Worm (Caenorhabditis elegans) whole organism, young adult: ENCODE results near the gene Y69E1A.8.

Experiments used
- C17E4.6 ChIP-seq: fragments of 200-800 bp; sonication (Bioruptor generic); IDR thresholded peaks from 2 replicates; pipeline ENCODE4 v1.3.6; 2022; ENCODE audit warnings: missing genetic modification reagents, missing genetic modification characterization, missing compliant biosample characterization
- D2030.7 ChIP-seq: fragments of 200-800 bp; sonication (Bioruptor generic); IDR thresholded peaks from 2 replicates; pipeline ENCODE4 v1.3.6; 2022; ENCODE audit warnings: missing genetic modification reagents, missing genetic modification characterization, missing compliant biosample characterization
- F33H1.4 ChIP-seq: fragments of 200-800 bp; sonication (Bioruptor generic); IDR thresholded peaks from 2 replicates; pipeline ENCODE4 v1.3.6; 2022; ENCODE audit warnings: missing genetic modification reagents, missing genetic modification characterization, missing compliant biosample characterization
- F39B2.1 ChIP-seq: fragments of 200-800 bp; sonication (Bioruptor generic); IDR thresholded peaks from 2 replicates; pipeline ENCODE4 v1.3.6; 2022; ENCODE audit warnings: missing genetic modification reagents, missing genetic modification characterization, missing compliant biosample characterization
- F49E8.2 ChIP-seq: sonication (generic microtip); optimal IDR thresholded peaks from 3 replicates; lab custom pipeline; 2017; ENCODE audit warnings: missing genetic modification characterization, mild to moderate bottlenecking, missing compliant biosample characterization, antibody characterized with exemption, moderate library complexity; ENCODE audit not compliant: insufficient read depth
- F52B5.7 ChIP-seq: sonication (generic microtip); optimal IDR thresholded peaks from 2 replicates; lab custom pipeline; 2016; ENCODE audit warnings: mild to moderate bottlenecking, missing genetic modification characterization, missing compliant biosample characterization
- F57A8.1 ChIP-seq: fragments of 200-800 bp; sonication (Bioruptor generic); optimal IDR thresholded peaks from 2 replicates; lab custom pipeline; 2018; ENCODE audit warnings: mild to moderate bottlenecking, missing genetic modification characterization, moderate library complexity, missing compliant biosample characterization
- K11D2.4 ChIP-seq: fragments of 200-800 bp; sonication (Bioruptor generic); IDR thresholded peaks from 2 replicates; pipeline ENCODE4 v1.3.6; 2022; ENCODE audit warnings: missing genetic modification reagents, missing genetic modification characterization, missing compliant biosample characterization
- K12H6.12 ChIP-seq: fragments of 200-800 bp; sonication (Bioruptor generic); optimal IDR thresholded peaks from 2 replicates; lab custom pipeline; 2018; ENCODE audit warnings: mild to moderate bottlenecking, missing genetic modification characterization, missing compliant biosample characterization
- Y53F4B.3 ChIP-seq: fragments of 200-800 bp; sonication (Bioruptor generic); IDR thresholded peaks from 2 replicates; pipeline ENCODE4 v1.3.6; 2022; ENCODE audit warnings: missing genetic modification reagents, missing genetic modification characterization, missing compliant biosample characterization
- Y53G8AR.9 ChIP-seq: fragments of 200-800 bp; sonication (Bioruptor generic); conservative IDR thresholded peaks from 2 replicates; pipeline ENCODE4 v1.3.6; 2022; ENCODE audit warnings: missing genetic modification reagents, missing genetic modification characterization, missing compliant biosample characterization
- Y95B8A.8 ChIP-seq: fragments of 200-800 bp; sonication (Bioruptor generic); IDR thresholded peaks from 2 replicates; pipeline ENCODE4 v1.3.6; 2022; ENCODE audit warnings: missing genetic modification reagents, missing genetic modification characterization, missing compliant biosample characterization
- ZK185.1 ChIP-seq: sonication (generic microtip); optimal IDR thresholded peaks from 2 replicates; lab custom pipeline; 2016; ENCODE audit warnings: mild to moderate bottlenecking, missing genetic modification characterization, missing compliant biosample characterization; ENCODE audit not compliant: poor library complexity, severe bottlenecking
- akir-1 ChIP-seq: fragments of 200-800 bp; sonication (Bioruptor generic); optimal IDR thresholded peaks from 2 replicates; lab custom pipeline; 2018; ENCODE audit warnings: mild to moderate bottlenecking, missing genetic modification characterization, moderate library complexity, missing compliant biosample characterization
- ama-1 ChIP-seq, 3 experiments: fragments of 150-350 bp in 1 of 3; sonication (generic microtip) in 2 of 3; optimal IDR thresholded peaks; 2 replicates each; lab custom pipeline; 2014 to 2018; ENCODE audit warnings: missing biosample characterization in 2 of 3, missing genetic modification characterization in 2 of 3, missing genetic modification reagents in 2 of 3
- aptf-2 ChIP-seq: fragments of 200-800 bp; sonication (Bioruptor generic); conservative IDR thresholded peaks from 2 replicates; pipeline ENCODE4 v1.3.6; 2022; ENCODE audit warnings: missing genetic modification reagents, missing genetic modification characterization, missing compliant biosample characterization
- athp-1 ChIP-seq: sonication (generic microtip); optimal IDR thresholded peaks from 2 replicates; lab custom pipeline; 2017; ENCODE audit warnings: mild to moderate bottlenecking, missing genetic modification characterization, missing compliant biosample characterization
- cebp-2 ChIP-seq: fragments of 200-800 bp; sonication (Bioruptor generic); IDR thresholded peaks from 2 replicates; pipeline ENCODE4 v1.3.6; 2022; ENCODE audit warnings: missing genetic modification characterization, missing compliant biosample characterization
- dpff-1 ChIP-seq: sonication (generic microtip); optimal IDR thresholded peaks from 2 replicates; lab custom pipeline; 2017; ENCODE audit warnings: mild to moderate bottlenecking, missing genetic modification characterization, missing compliant biosample characterization
- dpl-1 ChIP-seq: fragments of 150-350 bp; optimal IDR thresholded peaks from 2 replicates; lab custom pipeline; 2014; ENCODE audit warnings: missing biosample characterization, missing genetic modification reagents, missing genetic modification characterization
- efl-1 ChIP-seq: fragments of 150-350 bp; optimal IDR thresholded peaks from 2 replicates; lab custom pipeline; 2014; ENCODE audit warnings: missing biosample characterization, missing genetic modification reagents, missing genetic modification characterization
- egl-44 ChIP-seq: fragments of 200-800 bp; sonication (Bioruptor generic); IDR thresholded peaks from 2 replicates; pipeline ENCODE4 v1.3.6; 2022; ENCODE audit warnings: missing genetic modification reagents, missing genetic modification characterization, missing compliant biosample characterization
- ekl-4 ChIP-seq: fragments of 200-800 bp; sonication (Bioruptor generic); IDR thresholded peaks from 2 replicates; pipeline ENCODE4 v1.3.6; 2022; ENCODE audit warnings: missing genetic modification reagents, missing genetic modification characterization, missing compliant biosample characterization
- fkh-3 ChIP-seq: sonication (generic microtip); optimal IDR thresholded peaks from 2 replicates; lab custom pipeline; 2016; ENCODE audit warnings: mild to moderate bottlenecking, missing genetic modification characterization, missing compliant biosample characterization
- gei-17 ChIP-seq: fragments of 200-800 bp; sonication (Bioruptor generic); optimal IDR thresholded peaks from 2 replicates; lab custom pipeline; 2018; ENCODE audit warnings: mild to moderate bottlenecking, missing genetic modification characterization, missing compliant biosample characterization
- him-1 ChIP-seq: sonication (generic microtip); optimal IDR thresholded peaks from 2 replicates; lab custom pipeline; 2016; ENCODE audit warnings: missing genotype, missing genetic modification reagents, missing genetic modification characterization, missing compliant biosample characterization
- hlh-26 ChIP-seq: fragments of 200-800 bp; sonication (Bioruptor generic); conservative IDR thresholded peaks from 2 replicates; pipeline ENCODE4 v1.3.6; 2022; ENCODE audit warnings: missing genetic modification reagents, missing genetic modification characterization, missing compliant biosample characterization
- hmg-20 ChIP-seq: fragments of 200-800 bp; sonication (Bioruptor generic); IDR thresholded peaks from 2 replicates; pipeline ENCODE4 v1.3.6; 2022; ENCODE audit warnings: missing genetic modification reagents, missing genetic modification characterization, missing compliant biosample characterization
- lin-35 ChIP-seq, 3 experiments: fragments of 150-350 bp in 2 of 3; sonication (generic microtip) in 1 of 3; optimal IDR thresholded peaks; 2 replicates each; lab custom pipeline; 2014 to 2018; ENCODE audit warnings: missing biosample characterization in 3 of 3, missing genetic modification characterization in 3 of 3, missing genetic modification reagents in 3 of 3
- lin-40 ChIP-seq: sonication (generic microtip); optimal IDR thresholded peaks from 2 replicates; lab custom pipeline; 2016; ENCODE audit warnings: missing genetic modification characterization, mild to moderate bottlenecking, missing compliant biosample characterization, missing genotype, missing genetic modification reagents
- lin-54 ChIP-seq: fragments of 200-800 bp; sonication (Bioruptor generic); optimal IDR thresholded peaks from 2 replicates; lab custom pipeline; 2018; ENCODE audit warnings: mild to moderate bottlenecking, missing genetic modification characterization, missing compliant biosample characterization
- madf-8 ChIP-seq: fragments of 200-800 bp; sonication (Bioruptor generic); conservative IDR thresholded peaks from 2 replicates; pipeline ENCODE4 v1.3.6; 2022; ENCODE audit warnings: missing genetic modification reagents, missing genetic modification characterization, missing compliant biosample characterization
- mcd-1 ChIP-seq: fragments of 200-800 bp; sonication (Bioruptor generic); IDR thresholded peaks from 2 replicates; pipeline ENCODE4 v1.3.6; 2022; ENCODE audit warnings: missing genetic modification reagents, missing genetic modification characterization, missing compliant biosample characterization
- mel-28 ChIP-seq: sonication (generic microtip); optimal IDR thresholded peaks from 2 replicates; lab custom pipeline; 2016; ENCODE audit warnings: borderline replicate concordance, mild to moderate bottlenecking, missing genetic modification characterization, missing compliant biosample characterization
- mes-4 ChIP-seq: sonication (generic microtip); optimal IDR thresholded peaks from 2 replicates; lab custom pipeline; 2016; ENCODE audit warnings: missing genotype, missing genetic modification characterization, missing compliant biosample characterization
- nfya-2 ChIP-seq: fragments of 200-800 bp; sonication (Bioruptor generic); IDR thresholded peaks from 2 replicates; pipeline ENCODE4 v1.3.6; 2022; ENCODE audit warnings: missing genetic modification reagents, missing genetic modification characterization, missing compliant biosample characterization
- pha-4 ChIP-seq: fragments of 150-350 bp; sonication (generic microtip); optimal IDR thresholded peaks from 2 replicates; lab custom pipeline; 2014; ENCODE audit warnings: missing biosample characterization, missing genetic modification reagents, missing genetic modification characterization
- repo-1 ChIP-seq: sonication (generic microtip); optimal IDR thresholded peaks from 2 replicates; lab custom pipeline; 2017; ENCODE audit warnings: mild to moderate bottlenecking, missing genetic modification characterization, missing compliant biosample characterization
- rpc-1 ChIP-seq, 2 experiments: fragments of 150-350 bp in 1 of 2; sonication (generic microtip) in 1 of 2; optimal IDR thresholded peaks; 2 replicates each; lab custom pipeline; 2014 to 2018; ENCODE audit warnings: missing biosample characterization in 1 of 2, missing genetic modification characterization in 1 of 2, missing genetic modification reagents in 1 of 2, missing genotype in 1 of 2
- snpc-1.3 ChIP-seq: sonication (generic microtip); optimal IDR thresholded peaks from 2 replicates; lab custom pipeline; 2017; ENCODE audit warnings: missing genetic modification characterization, mild to moderate bottlenecking, missing compliant biosample characterization, antibody characterized with exemption, moderate library complexity, missing genotype, missing genetic modification reagents; ENCODE audit not compliant: insufficient read depth
- snpc-3.4 ChIP-seq: sonication (generic microtip); optimal IDR thresholded peaks from 2 replicates; lab custom pipeline; 2017; ENCODE audit warnings: missing genetic modification characterization, mild to moderate bottlenecking, missing compliant biosample characterization, antibody characterized with exemption, moderate library complexity, missing genotype, missing genetic modification reagents
- somi-1 ChIP-seq: fragments of 200-800 bp; sonication (Bioruptor generic); optimal IDR thresholded peaks from 2 replicates; lab custom pipeline; 2018; ENCODE audit warnings: mild to moderate bottlenecking, missing genetic modification characterization, missing compliant biosample characterization
- unc-130 ChIP-seq: sonication (generic microtip); optimal IDR thresholded peaks from 2 replicates; lab custom pipeline; 2016; ENCODE audit warnings: missing genetic modification reagents, missing genetic modification characterization, missing compliant biosample characterization
- xnd-1 ChIP-seq: sonication (generic microtip); optimal IDR thresholded peaks from 2 replicates; lab custom pipeline; 2016; ENCODE audit warnings: missing genotype, missing genetic modification reagents, missing genetic modification characterization, missing compliant biosample characterization
- ztf-22 ChIP-seq: fragments of 200-800 bp; sonication (Bioruptor generic); optimal IDR thresholded peaks from 2 replicates; lab custom pipeline; 2018; ENCODE audit warnings: mild to moderate bottlenecking, missing genetic modification characterization, moderate library complexity, missing compliant biosample characterization
- ztf-25 ChIP-seq: fragments of 200-800 bp; sonication (Bioruptor generic); IDR thresholded peaks from 2 replicates; pipeline ENCODE4 v1.3.6; 2022; ENCODE audit warnings: missing genetic modification reagents, missing genetic modification characterization, missing compliant biosample characterization
- ztf-26 ChIP-seq: sonication (generic microtip); optimal IDR thresholded peaks from 2 replicates; lab custom pipeline; 2017; ENCODE audit warnings: missing genetic modification characterization, missing compliant biosample characterization
- ztf-6 ChIP-seq: fragments of 200-800 bp; sonication (Bioruptor generic); IDR thresholded peaks from 2 replicates; pipeline ENCODE4 v1.3.6; 2022; ENCODE audit warnings: missing genetic modification reagents, missing genetic modification characterization, missing compliant biosample characterization

The Y69E1A.8 gene

ce11 chrIV:10933777-10934546 lies 32.4 kb upstream of the Y69E1A.8 start (continued):
- no peak for TF ChIP-seq F49E8.2 (tag; lab: Kevin White, UChicago)
- peak; percentile 35 for TF ChIP-seq fkh-3 (tag; lab: Kevin White, UChicago)
- TF ChIP-seq him-1 (tag; lab: Kevin White, UChicago): no peak
- TF ChIP-seq lin-54 (GFP tag; lab: Kevin White, UChicago): no peak
- no peak for TF ChIP-seq madf-8
- TF ChIP-seq hlh-26 (GFP tag; lab: Robert Waterston, UW): no peak
- no peak for TF ChIP-seq aptf-2
- peak; percentile 67 for TF ChIP-seq Y95B8A.8 (GFP tag; lab: Robert Waterston, UW)
- TF ChIP-seq snpc-3.4 (tag; lab: Kevin White, UChicago): no peak
- TF ChIP-seq ZK185.1 (tag; lab: Kevin White, UChicago): peak; percentile 12
- TF ChIP-seq F52B5.7: peak; percentile 86
- no peak for TF ChIP-seq Y53F4B.3 (GFP tag; lab: Robert Waterston, UW)
- TF ChIP-seq ekl-4 (GFP tag; lab: Robert Waterston, UW): peak; percentile 46; the same call in 1 of the 2 replicates
- TF ChIP-seq D2030.7 (GFP tag; lab: Robert Waterston, UW): no peak
- peak; percentile 94 for TF ChIP-seq repo-1 (tag; lab: Kevin White, UChicago)
- no peak for TF ChIP-seq nfya-2
- peak; percentile 91 for TF ChIP-seq Y53G8AR.9 (GFP tag; lab: Robert Waterston, UW)
- no peak for TF ChIP-seq cebp-2 (GFP tag; lab: Robert Waterston, UW)
- no peak for TF ChIP-seq ztf-6 (GFP tag; lab: Robert Waterston, UW)
- peak; percentile 61 for TF ChIP-seq K12H6.12
- TF ChIP-seq snpc-1.3 (tag; lab: Kevin White, UChicago): no peak
- no peak for TF ChIP-seq F33H1.4 (GFP tag; lab: Robert Waterston, UW)
- no peak for TF ChIP-seq pha-4
- TF ChIP-seq F39B2.1 (GFP tag; lab: Robert Waterston, UW): no peak
- no peak for TF ChIP-seq F57A8.1 (GFP tag; lab: Kevin White, UChicago)
- peak; percentile 14 for TF ChIP-seq unc-130 (GFP tag; lab: Kevin White, UChicago)
- peak; percentile 63; the same call in 1 of the 2 replicates for TF ChIP-seq K11D2.4 (GFP tag; lab: Robert Waterston, UW)
- TF ChIP-seq rpc-1 (optimal IDR thresholded peaks at IDR 0.05; lab: Kevin White, UChicago): no peak
- TF ChIP-seq rpc-1 (tag; optimal IDR thresholded peaks at IDR 0.05; lab: Kevin White, UChicago): no peak
- peak; percentile 59 for TF ChIP-seq ama-1 (optimal IDR thresholded peaks at IDR 0.05; lab: Kevin White, UChicago)
- peak; percentile 18 to 75 for TF ChIP-seq ama-1 (GFP tag; optimal IDR thresholded peaks at IDR 0.05; lab: Kevin White, UChicago)
- TF ChIP-seq C17E4.6: 0 out of 2 replicates have a peak, but pooled peaks have one; percentile 17
- TF ChIP-seq lin-35 (GFP tag; optimal IDR thresholded peaks at IDR 0.05; lab: Kevin White, UChicago): peak in 1 of 3 experiments; percentile 39
- peak; percentile 40; the same call in 1 of the 2 replicates for TF ChIP-seq egl-44 (GFP tag; lab: Robert Waterston, UW)
- peak; percentile 90 for TF ChIP-seq athp-1 (tag; lab: Kevin White, UChicago)
- TF ChIP-seq ztf-22 (GFP tag; lab: Kevin White, UChicago): no peak
- TF ChIP-seq dpff-1 (tag; lab: Kevin White, UChicago): peak; percentile 69
- no peak for TF ChIP-seq somi-1
- TF ChIP-seq, all 124 proteins: peak for 53

ce11 chrIV:10934786-10935185 lies 31.6 kb upstream of the Y69E1A.8 start:
- TF ChIP-seq lin-40 (tag; lab: Kevin White, UChicago) (no peak), ztf-26 (no peak), akir-1 (GFP tag; lab: Kevin White, UChicago) (no peak), dpl-1 (no peak), mel-28 (no peak), mcd-1 (GFP tag; lab: Robert Waterston, UW) (no peak), gei-17 (GFP tag; lab: Kevin White, UChicago) (no peak), hmg-20 (GFP tag; lab: Robert Waterston, UW) (no peak), efl-1 (GFP tag; lab: Kevin White, UChicago) (no peak), xnd-1 (tag; lab: Kevin White, UChicago) (no peak), ztf-25 (GFP tag; lab: Robert Waterston, UW) (no peak), mes-4 (tag; lab: Kevin White, UChicago) (no peak)
